Fruit fly (Drosophila melanogaster) whole organism, wandering third instar larva: ENCODE results near the gene RpS14b.

Experiments used
- Abd-B ChIP-seq: fragments of >200 bp; optimal IDR thresholded peaks from 2 replicates; lab custom pipeline; 2017; ENCODE audit warnings: missing biosample characterization, missing genetic modification characterization
- CG32264 ChIP-seq: fragments of 200-800 bp; sonication (Bioruptor generic); optimal IDR thresholded peaks from 2 replicates; lab custom pipeline; 2016; ENCODE audit warnings: missing biosample characterization, missing genetic modification characterization
- CG9705 ChIP-seq: fragments of 200-800 bp; sonication (Bioruptor generic); optimal IDR thresholded peaks from 2 replicates; lab custom pipeline; 2018; ENCODE audit warnings: missing biosample characterization, mild to moderate bottlenecking, missing genetic modification characterization
- CrebA ChIP-seq: fragments of 200-800 bp; sonication (Bioruptor generic); optimal IDR thresholded peaks from 2 replicates; lab custom pipeline; 2016; ENCODE audit warnings: missing biosample characterization, mild to moderate bottlenecking, missing genetic modification characterization, borderline replicate concordance
- Dfd ChIP-seq: fragments of >200 bp; optimal IDR thresholded peaks from 2 replicates; lab custom pipeline; 2017; ENCODE audit warnings: missing biosample characterization, missing genetic modification characterization
- Dif ChIP-seq: fragments of 200-275, 200-300 bp; sonication (Bioruptor generic); optimal IDR thresholded peaks from 2 replicates; lab custom pipeline; 2018; ENCODE audit warnings: missing biosample characterization, missing genetic modification characterization; ENCODE audit not compliant: partially characterized antibody
- GATAd ChIP-seq: sonication (Bioruptor generic); optimal IDR thresholded peaks from 2 replicates; lab custom pipeline; 2016; ENCODE audit warnings: missing biosample characterization, missing genetic modification characterization
- HLH106 ChIP-seq: fragments of 200-800 bp; optimal IDR thresholded peaks from 3 replicates; lab custom pipeline; 2019; ENCODE audit warnings: missing biosample characterization, mild to moderate bottlenecking, missing genetic modification characterization, moderate library complexity
- Hnf4 ChIP-seq: fragments of 200-800 bp; sonication (Bioruptor generic); optimal IDR thresholded peaks from 2 replicates; lab custom pipeline; 2016; ENCODE audit warnings: missing biosample characterization, mild to moderate bottlenecking, missing genetic modification characterization
- Hr78 ChIP-seq: fragments of >200 bp; optimal IDR thresholded peaks from 2 replicates; lab custom pipeline; 2017; ENCODE audit warnings: missing biosample characterization, missing genetic modification characterization
- Hr83 ChIP-seq: fragments of 200-300 bp; sonication (Bioruptor generic); optimal IDR thresholded peaks from 2 replicates; lab custom pipeline; 2016; ENCODE audit warnings: missing biosample characterization, mild to moderate bottlenecking, missing genetic modification characterization, moderate library complexity; ENCODE audit not compliant: poor library complexity, severe bottlenecking
- Jra ChIP-seq: sonication (Bioruptor generic); optimal IDR thresholded peaks from 2 replicates; lab custom pipeline; 2016; ENCODE audit warnings: missing biosample characterization, missing genetic modification characterization
- Mio ChIP-seq: sonication (Bioruptor generic); optimal IDR thresholded peaks from 2 replicates; lab custom pipeline; 2016; ENCODE audit warnings: missing biosample characterization, missing genetic modification characterization
- N ChIP-seq: fragments of >200 bp; optimal IDR thresholded peaks from 2 replicates; lab custom pipeline; 2018; ENCODE audit warnings: missing biosample characterization, missing external identifiers, missing genetic modification characterization
- OdsH ChIP-seq: fragments of 200-800 bp; sonication (Bioruptor generic); optimal IDR thresholded peaks from 2 replicates; lab custom pipeline; 2016; ENCODE audit warnings: missing biosample characterization, mild to moderate bottlenecking, missing genetic modification characterization
- Rel ChIP-seq, 2 experiments: fragments of 200-800 bp; sonication (Bioruptor generic) in 1 of 2; optimal IDR thresholded peaks; 2 replicates in 1 of 2; 3 replicates in 1 of 2; lab custom pipeline; 2016 to 2019; ENCODE audit warnings: mild to moderate bottlenecking in 2 of 2, missing biosample characterization in 2 of 2, missing genetic modification characterization in 2 of 2, moderate library complexity in 1 of 2
- Sp1 ChIP-seq: fragments of 200-800 bp; sonication (Bioruptor generic); optimal IDR thresholded peaks from 3 replicates; lab custom pipeline; 2019; ENCODE audit warnings: missing biosample characterization, mild to moderate bottlenecking, missing genetic modification characterization, moderate library complexity
- Vsx2 ChIP-seq: fragments of 200-300, 225-300 bp; sonication (Bioruptor generic); optimal IDR thresholded peaks from 2 replicates; lab custom pipeline; 2018; ENCODE audit warnings: missing biosample characterization, missing genetic modification characterization; ENCODE audit not compliant: partially characterized antibody
- br ChIP-seq: fragments of 200-800 bp; sonication (Bioruptor generic); optimal IDR thresholded peaks from 2 replicates; lab custom pipeline; 2016; ENCODE audit warnings: missing biosample characterization, missing genetic modification characterization
- brk ChIP-seq: fragments of 200-800 bp; sonication (Bioruptor generic); optimal IDR thresholded peaks from 2 replicates; lab custom pipeline; 2016; ENCODE audit warnings: missing biosample characterization, mild to moderate bottlenecking, missing genetic modification characterization
- dl ChIP-seq, 2 experiments: fragments of 175-275, 200-275 bp in 1 of 2; fragments of 200-275 bp in 1 of 2; sonication (Bioruptor generic); optimal IDR thresholded peaks; lab custom pipeline; 2018; ENCODE audit warnings: mild to moderate bottlenecking in 2 of 2, missing biosample characterization in 2 of 2, missing genetic modification characterization in 2 of 2, moderate library complexity in 2 of 2; ENCODE audit not compliant: partially characterized antibody in 2 of 2, insufficient read depth in 1 of 2
- dmrt93B ChIP-seq: fragments of 200-800 bp; sonication (Bioruptor generic); optimal IDR thresholded peaks from 2 replicates; lab custom pipeline; 2018; ENCODE audit warnings: missing biosample characterization, mild to moderate bottlenecking, missing genetic modification characterization
- dsf ChIP-seq: sonication (Bioruptor generic); optimal IDR thresholded peaks from 2 replicates; lab custom pipeline; 2016; ENCODE audit warnings: missing biosample characterization, missing genetic modification characterization, borderline replicate concordance
- ey ChIP-seq: fragments of 200-800 bp; sonication (Bioruptor generic); optimal IDR thresholded peaks from 2 replicates; lab custom pipeline; 2016; ENCODE audit warnings: missing biosample characterization, missing genetic modification characterization
- foxo ChIP-seq, 2 experiments: fragments of 200-800 bp; sonication (Bioruptor generic); optimal IDR thresholded peaks; 2 replicates in 1 of 2; 3 replicates in 1 of 2; lab custom pipeline; 2016 to 2017; ENCODE audit warnings: missing biosample characterization in 2 of 2, missing genetic modification characterization in 2 of 2
- fru ChIP-seq: fragments of 200-800 bp; sonication (Bioruptor generic); optimal IDR thresholded peaks from 3 replicates; lab custom pipeline; 2016; ENCODE audit warnings: missing biosample characterization, mild to moderate bottlenecking, missing genetic modification characterization
- h ChIP-seq: fragments of 200-800 bp; sonication (Bioruptor generic); optimal IDR thresholded peaks from 3 replicates; lab custom pipeline; 2016; ENCODE audit warnings: missing biosample characterization, mild to moderate bottlenecking, missing genetic modification characterization
- jim ChIP-seq: fragments of 175-275, 200-325 bp; sonication (Bioruptor generic); optimal IDR thresholded peaks from 2 replicates; lab custom pipeline; 2016; ENCODE audit warnings: missing biosample characterization, mild to moderate bottlenecking, missing genetic modification characterization
- lola ChIP-seq: fragments of >200 bp; optimal IDR thresholded peaks from 2 replicates; lab custom pipeline; 2017; ENCODE audit warnings: missing biosample characterization, missing genetic modification characterization
- pan ChIP-seq: fragments of >200 bp; optimal IDR thresholded peaks from 2 replicates; lab custom pipeline; 2017
- psq ChIP-seq: fragments of 200-800 bp; sonication (Bioruptor generic); optimal IDR thresholded peaks from 3 replicates; lab custom pipeline; 2017; ENCODE audit warnings: missing biosample characterization, mild to moderate bottlenecking, missing genetic modification characterization, moderate library complexity
- rgr ChIP-seq: fragments of 200-800 bp; sonication (Bioruptor generic); optimal IDR thresholded peaks from 3 replicates; lab custom pipeline; 2016; ENCODE audit warnings: missing biosample characterization, mild to moderate bottlenecking, missing genetic modification characterization
- sage ChIP-seq: fragments of 200-800 bp; sonication (Bioruptor generic); optimal IDR thresholded peaks from 2 replicates; lab custom pipeline; 2016; ENCODE audit warnings: missing biosample characterization, mild to moderate bottlenecking, missing genetic modification characterization
- sv ChIP-seq: fragments of 200-800 bp; sonication (Bioruptor generic); optimal IDR thresholded peaks from 3 replicates; lab custom pipeline; 2016; ENCODE audit warnings: missing biosample characterization, missing genetic modification characterization
- tai ChIP-seq: sonication (Bioruptor generic); optimal IDR thresholded peaks from 2 replicates; lab custom pipeline; 2016; ENCODE audit warnings: missing biosample characterization, missing genetic modification characterization
- usp ChIP-seq: fragments of >200 bp; optimal IDR thresholded peaks from 2 replicates; lab custom pipeline; 2017; ENCODE audit warnings: missing biosample characterization, missing genetic modification characterization
- woc ChIP-seq: sonication (Bioruptor generic); optimal IDR thresholded peaks from 2 replicates; lab custom pipeline; 2016; ENCODE audit warnings: missing biosample characterization, mild to moderate bottlenecking, missing genetic modification characterization

RpS14b gene

DNA sequence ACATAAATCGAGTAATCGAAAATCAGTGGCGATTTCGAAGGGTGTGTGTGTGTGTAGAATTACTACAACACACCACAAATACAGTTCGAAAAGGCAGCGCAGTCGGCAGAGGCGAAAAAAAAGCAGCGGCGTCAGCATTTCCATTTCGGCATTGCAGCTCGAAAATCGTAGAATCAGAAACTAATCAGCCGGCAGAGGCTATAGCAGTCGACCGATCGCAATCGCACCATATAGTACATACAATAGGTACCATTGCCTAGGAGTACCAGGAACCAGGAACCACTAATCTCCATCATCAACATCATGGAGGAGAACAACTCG lies 25.7 kb upstream of the RpS14b start:
- TF ChIP-seq h (GFP tag; lab: Kevin White, UChicago) (no peak), dsf (GFP tag; lab: Kevin White, UChicago) (no peak), Vsx2 (GFP tag; lab: Kevin White, UChicago) (no peak), Rel (GFP tag; optimal IDR thresholded peaks at IDR 0.05; lab: Kevin White, UChicago) (no peak), Rel (tag; optimal IDR thresholded peaks at IDR 0.05; lab: Kevin White, UChicago) (no peak), Mio (GFP tag; lab: Kevin White, UChicago) (no peak), Dif (no peak), foxo (GFP tag; optimal IDR thresholded peaks at IDR 0.05; lab: Kevin White, UChicago) (no peak), Hr78 (no peak)

- TF ChIP-seq Mio (GFP tag; lab: Kevin White, UChicago) (no peak), jim (GFP tag; lab: Kevin White, UChicago) (no peak), Dfd (no peak), Rel (GFP tag; optimal IDR thresholded peaks at IDR 0.05; lab: Kevin White, UChicago) (no peak), Rel (tag; optimal IDR thresholded peaks at IDR 0.05; lab: Kevin White, UChicago) (no peak), Hr83 (GFP tag; lab: Kevin White, UChicago) (no peak), Sp1 (GFP tag; lab: Kevin White, UChicago) (no peak), Hnf4 (GFP tag; lab: Kevin White, UChicago) (no peak), Jra (no peak), Dif (no peak), woc (GFP tag; lab: Kevin White, UChicago) (no peak), GATAd (GFP tag; lab: Kevin White, UChicago) (no peak), dmrt93B (GFP tag; lab: Kevin White, UChicago) (no peak), h (GFP tag; lab: Kevin White, UChicago) (no peak), ey (GFP tag; lab: Kevin White, UChicago) (no peak), dl (GFP tag; optimal IDR thresholded peaks at IDR 0.05; lab: Kevin White, UChicago; ENCODE audit: insufficient read depth in 1 of 2, partially characterized antibody in 2 of 2) (no peak), OdsH (no peak), HLH106 (tag; lab: Kevin White, UChicago) (no peak), psq (GFP tag; lab: Kevin White, UChicago) (no peak), lola (GFP tag; lab: Kevin White, UChicago) (no peak), usp (GFP tag; lab: Kevin White, UChicago) (no peak)
Observed at dm6 chrX:7909482-7909881, 25.2 kb upstream of the RpS14b start.

- TF ChIP-seq ey (GFP tag; lab: Kevin White, UChicago) (no peak), sage (GFP tag; lab: Kevin White, UChicago) (no peak), woc (GFP tag; lab: Kevin White, UChicago) (no peak), psq (GFP tag; lab: Kevin White, UChicago) (no peak), Vsx2 (GFP tag; lab: Kevin White, UChicago) (no peak)
Observed at dm6 chrX:7911983-7912630, 22.6 kb upstream of the RpS14b start, which contains the start of gene snz. snz (plus strand) TSS chrX:7912089.

- TF ChIP-seq dl (GFP tag; optimal IDR thresholded peaks at IDR 0.05; lab: Kevin White, UChicago; ENCODE audit: insufficient read depth in 1 of 2, partially characterized antibody in 2 of 2): no peak
- TF ChIP-seq dsf (GFP tag; lab: Kevin White, UChicago): no peak
- peak; percentile 76 for TF ChIP-seq HLH106 (tag; lab: Kevin White, UChicago)
- TF ChIP-seq h (GFP tag; lab: Kevin White, UChicago): peak; percentile 86
- no peak for TF ChIP-seq lola (GFP tag; lab: Kevin White, UChicago)
- no peak for TF ChIP-seq Dfd
- peak; percentile 67 for TF ChIP-seq sv (GFP tag; lab: Kevin White, UChicago)
- TF ChIP-seq psq (GFP tag; lab: Kevin White, UChicago): peak; percentile 70
- no peak for TF ChIP-seq dmrt93B (GFP tag; lab: Kevin White, UChicago)
- peak; percentile 81 for TF ChIP-seq rgr (GFP tag; lab: Kevin White, UChicago)
- TF ChIP-seq ey (GFP tag; lab: Kevin White, UChicago): peak; percentile 77
- no peak for TF ChIP-seq br (GFP tag; lab: Kevin White, UChicago)
- TF ChIP-seq tai: no peak
- TF ChIP-seq usp (GFP tag; lab: Kevin White, UChicago): no peak
- TF ChIP-seq Mio (GFP tag; lab: Kevin White, UChicago): peak; percentile 3
- no peak for TF ChIP-seq jim (GFP tag; lab: Kevin White, UChicago)
- no peak for TF ChIP-seq brk
- TF ChIP-seq pan (lab: Kevin White, UChicago): no peak
- TF ChIP-seq OdsH: peak; percentile 70
- no peak for TF ChIP-seq sage (GFP tag; lab: Kevin White, UChicago)
- no peak for TF ChIP-seq Hr78
- TF ChIP-seq CrebA (GFP tag; lab: Kevin White, UChicago): no peak
- TF ChIP-seq CG32264 (GFP tag; lab: Kevin White, UChicago): peak; percentile 28
- TF ChIP-seq Sp1 (GFP tag; lab: Kevin White, UChicago): no peak
- TF ChIP-seq woc (GFP tag; lab: Kevin White, UChicago): no peak
- TF ChIP-seq N (GFP tag; lab: Kevin White, UChicago): no peak
- peak; percentile 85 for TF ChIP-seq fru
- TF ChIP-seq Hr83 (GFP tag; lab: Kevin White, UChicago): no peak
- TF ChIP-seq Hnf4 (GFP tag; lab: Kevin White, UChicago): peak; percentile 92
- TF ChIP-seq CG9705 (GFP tag; lab: Kevin White, UChicago): peak; percentile 62
- TF ChIP-seq Vsx2 (GFP tag; lab: Kevin White, UChicago): no peak
- TF ChIP-seq Abd-B (GFP tag; lab: Kevin White, UChicago): no peak
- TF ChIP-seq Jra: peak; percentile 93
Observed at dm6 chrX:7920081-7920688, 14.5 kb upstream of the RpS14b start, which contains the start of the genes hdm and Ykt6. hdm (minus strand) TSS chrX:7920131. Ykt6 (plus strand) TSS chrX:7920409.
